Fruit fly (Drosophila melanogaster) whole organism, embryonic: ENCODE measurements around the gene ppk.

ENCODE experiments used
- Antp ChIP-seq: fragments of 200-800 bp; sonication (Bioruptor generic); optimal IDR thresholded peaks from 3 replicates; lab custom pipeline; 2016; ENCODE audit warnings: missing biosample characterization, missing genetic modification characterization
- CG10321 ChIP-seq: fragments of 200-800 bp; sonication (Bioruptor generic); IDR thresholded peaks from 2 replicates; pipeline ENCODE4 v1.3.6; 2022; ENCODE audit warnings: missing biosample characterization, missing genetic modification characterization
- CG11456 ChIP-seq: fragments of 200-800 bp; sonication (Bioruptor generic); IDR thresholded peaks from 3 replicates; pipeline ENCODE4 v1.3.6; 2022; ENCODE audit warnings: missing biosample characterization, missing genetic modification characterization
- CG12391 ChIP-seq: fragments of 200-800 bp; sonication (Bioruptor generic); optimal IDR thresholded peaks from 3 replicates; lab custom pipeline; 2018; ENCODE audit warnings: missing biosample characterization, mild to moderate bottlenecking, missing genetic modification characterization, moderate library complexity
- CG15269 ChIP-seq: fragments of 200-800 bp; sonication (Bioruptor generic); optimal IDR thresholded peaks from 2 replicates; lab custom pipeline; 2018; ENCODE audit warnings: missing biosample characterization, mild to moderate bottlenecking, missing genetic modification characterization, moderate library complexity
- CG15514 ChIP-seq: fragments of 200-800 bp; sonication (Bioruptor generic); optimal IDR thresholded peaks from 3 replicates; lab custom pipeline; 2017; ENCODE audit warnings: missing biosample characterization, missing genetic modification characterization, mild to moderate bottlenecking, moderate library complexity, missing genetic modification reagents
- CG17359 ChIP-seq: fragments of 200-800 bp; sonication (Bioruptor generic); optimal IDR thresholded peaks from 3 replicates; lab custom pipeline; 2018; ENCODE audit warnings: missing biosample characterization, mild to moderate bottlenecking, missing genetic modification characterization, moderate library complexity
- CG2120 ChIP-seq: fragments of 200-800 bp; sonication (Bioruptor generic); optimal IDR thresholded peaks from 3 replicates; lab custom pipeline; 2016; ENCODE audit warnings: missing biosample characterization, missing genetic modification characterization
- CG2199 ChIP-seq: fragments of 200-800 bp; sonication (Bioruptor generic); IDR thresholded peaks from 3 replicates; pipeline ENCODE4 v1.3.6; 2022; ENCODE audit warnings: missing biosample characterization, missing genetic modification characterization
- CG31365 ChIP-seq: fragments of 200-800 bp; sonication (Bioruptor generic); optimal IDR thresholded peaks from 2 replicates; lab custom pipeline; 2018; ENCODE audit warnings: missing biosample characterization, mild to moderate bottlenecking, missing genetic modification characterization
- CG32532 ChIP-seq: fragments of 200-800 bp; sonication (Bioruptor generic); IDR thresholded peaks from 2 replicates; pipeline ENCODE4 v1.3.6; 2022; ENCODE audit warnings: missing biosample characterization, missing genetic modification characterization
- CG34422 ChIP-seq: fragments of 200-800 bp; sonication (Bioruptor generic); IDR thresholded peaks from 3 replicates; pipeline ENCODE4 v1.3.6; 2022; ENCODE audit warnings: missing biosample characterization, missing genetic modification characterization
- CG42726 ChIP-seq: fragments of 200-800 bp; sonication (Bioruptor generic); IDR thresholded peaks from 2 replicates; pipeline ENCODE4 v1.3.6; 2022; ENCODE audit warnings: missing biosample characterization, missing genetic modification characterization; ENCODE audit not compliant: partially characterized antibody
- CG4424 ChIP-seq: fragments of 200-800 bp; sonication (Bioruptor generic); optimal IDR thresholded peaks from 3 replicates; lab custom pipeline; 2016; ENCODE audit warnings: missing biosample characterization, missing genetic modification characterization
- CG6854 ChIP-seq: fragments of 200-800 bp; sonication (Bioruptor generic); optimal IDR thresholded peaks from 3 replicates; lab custom pipeline; 2017; ENCODE audit warnings: missing biosample characterization, mild to moderate bottlenecking, missing genetic modification characterization
- CG7839 ChIP-seq: fragments of 200-800 bp; sonication (Bioruptor generic); optimal IDR thresholded peaks from 3 replicates; lab custom pipeline; 2018; ENCODE audit warnings: missing biosample characterization, mild to moderate bottlenecking, missing genetic modification characterization, moderate library complexity
- CG8089 ChIP-seq: fragments of 200-800 bp; sonication (Bioruptor generic); optimal IDR thresholded peaks from 3 replicates; lab custom pipeline; 2016; ENCODE audit warnings: missing biosample characterization, missing genetic modification characterization
- CG8924 ChIP-seq: fragments of 200-800 bp; optimal IDR thresholded peaks from 3 replicates; lab custom pipeline; 2019; ENCODE audit warnings: missing biosample characterization, mild to moderate bottlenecking, missing genetic modification characterization, moderate library complexity
- CrebB ChIP-seq: fragments of 200-800 bp; sonication (Bioruptor generic); optimal IDR thresholded peaks from 3 replicates; lab custom pipeline; 2018; ENCODE audit warnings: missing biosample characterization, mild to moderate bottlenecking, missing genetic modification characterization
- Dbx ChIP-seq: fragments of 200-800 bp; sonication (Bioruptor generic); IDR thresholded peaks from 3 replicates; pipeline ENCODE4 v1.3.6; 2022; ENCODE audit warnings: missing biosample characterization, missing genetic modification characterization
- Doc3 ChIP-seq: fragments of 200-800 bp; sonication (Bioruptor generic); IDR thresholded peaks from 3 replicates; pipeline ENCODE4 v1.3.6; 2022; ENCODE audit warnings: missing biosample characterization, missing genetic modification characterization; ENCODE audit not compliant: partially characterized antibody
- Fer1 ChIP-seq: fragments of 200-800 bp; sonication (Bioruptor generic); optimal IDR thresholded peaks from 2 replicates; lab custom pipeline; 2017; ENCODE audit warnings: missing biosample characterization, mild to moderate bottlenecking, missing genetic modification characterization
- Hmx ChIP-seq: fragments of 200-800 bp; sonication (Bioruptor generic); optimal IDR thresholded peaks from 2 replicates; lab custom pipeline; 2016; ENCODE audit warnings: missing biosample characterization, missing genetic modification characterization
- Nf-YA ChIP-seq: fragments of 200-800 bp; sonication (Bioruptor generic); IDR thresholded peaks from 2 replicates; pipeline ENCODE4 v1.3.6; 2022; ENCODE audit warnings: missing biosample characterization, missing genetic modification characterization
- Rfx ChIP-seq: fragments of 200-800 bp; sonication (Bioruptor generic); IDR thresholded peaks from 2 replicates; pipeline ENCODE4 v1.3.6; 2022; ENCODE audit warnings: missing biosample characterization, missing genetic modification characterization
- Scr ChIP-seq: fragments of 200-800 bp; sonication (Bioruptor generic); IDR thresholded peaks from 2 replicates; pipeline ENCODE4 v1.3.6; 2022; ENCODE audit warnings: missing biosample characterization, missing genetic modification characterization; ENCODE audit not compliant: partially characterized antibody
- Six4 ChIP-seq: fragments of 200-800 bp; sonication (Bioruptor generic); optimal IDR thresholded peaks from 2 replicates; lab custom pipeline; 2016; ENCODE audit warnings: missing biosample characterization, missing genetic modification characterization
- Trl ChIP-seq, 3 experiments: fragments of >200 bp in 2 of 3; fragments of 200-800 bp in 1 of 3; sonication (Bioruptor generic) in 1 of 3; optimal IDR thresholded peaks; 2 replicates in 1 of 3; 3 replicates in 2 of 3; lab custom pipeline; 2016 to 2017; ENCODE audit warnings: missing biosample characterization in 1 of 3, missing genetic modification characterization in 1 of 3
- abd-A ChIP-seq: fragments of 200-800 bp; sonication (Bioruptor generic); optimal IDR thresholded peaks from 3 replicates; lab custom pipeline; 2019; ENCODE audit warnings: missing biosample characterization, mild to moderate bottlenecking, missing genetic modification characterization, moderate library complexity
- ato ChIP-seq: fragments of 200-800 bp; sonication (Bioruptor generic); IDR thresholded peaks from 2 replicates; pipeline ENCODE4 v1.3.6; 2022; ENCODE audit warnings: missing biosample characterization, missing genetic modification characterization; ENCODE audit not compliant: partially characterized antibody
- bsh ChIP-seq, 2 experiments: fragments of 200-800 bp; sonication (Bioruptor generic); optimal IDR thresholded peaks; 2 replicates each; lab custom pipeline; 2017 to 2018; ENCODE audit warnings: mild to moderate bottlenecking in 2 of 2, missing biosample characterization in 2 of 2, missing genetic modification characterization in 2 of 2, moderate library complexity in 1 of 2
- cas ChIP-seq: fragments of 200-800 bp; sonication (Bioruptor generic); IDR thresholded peaks from 2 replicates; pipeline ENCODE4 v1.3.6; 2022; ENCODE audit warnings: missing biosample characterization, missing genetic modification characterization
- chm ChIP-seq: fragments of 200-800 bp; sonication (Bioruptor generic); IDR thresholded peaks from 2 replicates; pipeline ENCODE4 v1.3.6; 2022; ENCODE audit warnings: missing biosample characterization, missing genetic modification characterization
- gcm ChIP-seq: fragments of 200-800 bp; sonication (Bioruptor generic); optimal IDR thresholded peaks from 2 replicates; lab custom pipeline; 2019; ENCODE audit warnings: missing biosample characterization, mild to moderate bottlenecking, missing genetic modification characterization, moderate library complexity
- gsb ChIP-seq: fragments of 200-800 bp; sonication (Bioruptor generic); IDR thresholded peaks from 2 replicates; pipeline ENCODE4 v1.3.6; 2022; ENCODE audit warnings: missing biosample characterization, missing genetic modification characterization
- kni ChIP-seq: fragments of 200-800 bp; sonication (Bioruptor generic); optimal IDR thresholded peaks from 3 replicates; lab custom pipeline; 2017; ENCODE audit warnings: mild to moderate bottlenecking, missing biosample characterization, missing genetic modification reagents, missing genetic modification characterization
- lilli ChIP-seq: fragments of 200-800 bp; sonication (Bioruptor generic); optimal IDR thresholded peaks from 3 replicates; lab custom pipeline; 2016; ENCODE audit warnings: missing biosample characterization, missing genetic modification characterization
- nerfin-2 ChIP-seq: fragments of 200-800 bp; sonication (Bioruptor generic); IDR thresholded peaks from 2 replicates; pipeline ENCODE4 v1.3.6; 2022; ENCODE audit warnings: missing biosample characterization, missing genetic modification characterization; ENCODE audit not compliant: partially characterized antibody
- onecut ChIP-seq: fragments of 200-800 bp; sonication (Bioruptor generic); IDR thresholded peaks from 2 replicates; pipeline ENCODE4 v1.3.6; 2022; ENCODE audit warnings: missing biosample characterization, missing genetic modification characterization
- peb ChIP-seq: fragments of 200-800 bp; sonication (Bioruptor generic); IDR thresholded peaks from 2 replicates; pipeline ENCODE4 v1.3.6; 2022; ENCODE audit warnings: missing biosample characterization, missing genetic modification characterization
- scrt ChIP-seq: fragments of 200-800 bp; sonication (Bioruptor generic); optimal IDR thresholded peaks from 2 replicates; lab custom pipeline; 2018; ENCODE audit warnings: missing biosample characterization, mild to moderate bottlenecking, missing genetic modification characterization, moderate library complexity
- slbo ChIP-seq: fragments of 200-800 bp; sonication (Bioruptor generic); IDR thresholded peaks from 2 replicates; pipeline ENCODE4 v1.3.6; 2022; ENCODE audit warnings: missing biosample characterization, missing genetic modification characterization
- so ChIP-seq: fragments of 200-800 bp; sonication (Bioruptor generic); IDR thresholded peaks from 3 replicates; pipeline ENCODE4 v1.3.6; 2022; ENCODE audit warnings: missing biosample characterization, missing genetic modification characterization
- sob ChIP-seq: fragments of 200-800 bp; sonication (Bioruptor generic); IDR thresholded peaks from 2 replicates; pipeline ENCODE4 v1.3.6; 2022; ENCODE audit warnings: missing biosample characterization, missing genetic modification characterization
- sr ChIP-seq: fragments of 200-800 bp; sonication (Bioruptor generic); IDR thresholded peaks from 3 replicates; pipeline ENCODE4 v1.3.6; 2022; ENCODE audit warnings: missing biosample characterization, missing genetic modification characterization
- vnd ChIP-seq: fragments of 200-800 bp; sonication (Bioruptor generic); IDR thresholded peaks from 3 replicates; pipeline ENCODE4 v1.3.6; 2022; ENCODE audit warnings: missing biosample characterization, missing genetic modification characterization; ENCODE audit not compliant: partially characterized antibody
- vvl ChIP-seq: fragments of 200-800 bp; sonication (Bioruptor generic); IDR thresholded peaks from 2 replicates; pipeline ENCODE4 v1.3.6; 2022; ENCODE audit warnings: missing biosample characterization, missing genetic modification characterization
- z ChIP-seq: fragments of 200-800 bp; sonication (Bioruptor generic); IDR thresholded peaks from 3 replicates; pipeline ENCODE4 v1.3.6; 2022; ENCODE audit warnings: missing biosample characterization, missing genetic modification characterization

ppk gene

DNA sequence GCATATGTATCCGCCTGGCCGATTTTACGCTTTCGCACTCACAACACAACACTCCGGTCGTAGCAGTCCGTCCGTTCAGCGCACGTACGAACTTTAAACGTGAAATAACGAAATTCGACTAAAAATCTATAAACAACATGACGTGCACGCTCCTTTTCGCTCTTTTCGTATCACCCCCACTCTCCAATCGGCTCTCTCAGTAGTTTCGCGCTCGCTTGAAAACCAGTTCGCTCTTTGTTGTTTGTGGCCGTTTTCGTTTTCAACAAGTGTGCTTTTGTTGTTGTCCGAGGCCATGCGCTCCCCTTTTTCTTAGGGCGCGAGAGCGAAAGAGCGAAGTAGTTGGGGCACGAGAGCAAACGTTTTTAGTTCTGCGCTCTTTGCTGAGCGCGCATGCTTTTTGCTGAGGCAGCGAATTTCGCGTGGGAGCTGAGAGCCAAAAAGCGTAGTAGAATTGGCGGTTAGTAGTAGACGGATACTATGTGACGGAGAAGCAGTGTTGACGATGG is 28.5 kb upstream of the ppk start, which contains the start of gene elB (continued):
- TF ChIP-seq CG34422 (GFP tag; lab: Robert Waterston, UW) (peak; percentile 72; the same call in 1 of the 3 replicates), Rfx (GFP tag; lab: Robert Waterston, UW) (0 out of 2 replicates have a peak, but pooled peaks have one; percentile 16), nerfin-2 (GFP tag; lab: Robert Waterston, UW) (no peak), CG2120 (GFP tag; lab: Kevin White, UChicago) (peak; percentile 21), CG17359 (tag; lab: Kevin White, UChicago) (peak; percentile 9), bsh (GFP tag; optimal IDR thresholded peaks at IDR 0.05; lab: Kevin White, UChicago) (peak in 1 of 2 experiments; percentile 12), onecut (peak; percentile 80), Scr (GFP tag; lab: Robert Waterston, UW) (peak; percentile 52), scrt (peak; percentile 99), gsb (no peak), CG32532 (peak; percentile 80; the same call in 1 of the 2 replicates), z (peak; percentile 57; the same call in 2 of the 3 replicates), sr (peak; percentile 85), slbo (GFP tag; lab: Robert Waterston, UW) (0 out of 2 replicates have a peak, but pooled peaks have one; percentile 23), Nf-YA (GFP tag; lab: Robert Waterston, UW) (peak; percentile 28; the same call in 1 of the 2 replicates), Fer1 (GFP tag; lab: Kevin White, UChicago) (peak; percentile 45), lilli (GFP tag; lab: Kevin White, UChicago) (no peak), ato (0 out of 2 replicates have a peak, but pooled peaks have one; percentile 29), CG31365 (tag; lab: Kevin White, UChicago) (peak; percentile 22), CG42726 (GFP tag; lab: Robert Waterston, UW) (peak; percentile 57), Hmx (no peak), gcm (GFP tag; lab: Kevin White, UChicago) (peak; percentile 17), CG10321 (0 out of 2 replicates have a peak, but pooled peaks have one; percentile 6), peb (GFP tag; lab: Robert Waterston, UW) (0 out of 2 replicates have a peak, but pooled peaks have one; percentile 13), CG4424 (GFP tag; lab: Kevin White, UChicago) (peak; percentile 95), Trl (optimal IDR thresholded peaks at IDR 0.05; lab: Kevin White, UChicago) (peak; percentile 98 to 100), Trl (GFP tag; optimal IDR thresholded peaks at IDR 0.05; lab: Kevin White, UChicago) (peak; percentile 88), CG15514 (GFP tag; lab: Kevin White, UChicago) (peak; percentile 13), Antp (GFP tag; lab: Kevin White, UChicago) (no peak), CG2199 (GFP tag; lab: Robert Waterston, UW) (0 out of 3 replicates have a peak, but pooled peaks have one; percentile 49), Dbx (GFP tag; lab: Robert Waterston, UW) (peak; percentile 65; the same call in 2 of the 3 replicates), abd-A (tag; lab: Kevin White, UChicago) (peak; percentile 81), sob (GFP tag; lab: Robert Waterston, UW) (peak; percentile 64; the same call in 1 of the 2 replicates), CG12391 (tag; lab: Kevin White, UChicago) (no peak), CG6854 (GFP tag; lab: Kevin White, UChicago) (peak; percentile 66), so (GFP tag; lab: Robert Waterston, UW) (peak; percentile 43; the same call in 1 of the 3 replicates), CG11456 (no peak), Doc3 (peak; percentile 51; the same call in 2 of the 3 replicates), CrebB (tag; lab: Kevin White, UChicago) (peak; percentile 13), Six4 (GFP tag; lab: Kevin White, UChicago) (no peak), cas (no peak), chm (GFP tag; lab: Robert Waterston, UW) (peak; percentile 80), CG8924 (tag; lab: Kevin White, UChicago) (no peak), vnd (GFP tag; lab: Robert Waterston, UW) (0 out of 3 replicates have a peak, but pooled peaks have one; percentile 39), vvl (GFP tag; lab: Robert Waterston, UW) (peak; percentile 71; the same call in 1 of the 2 replicates), CG7839 (tag; lab: Kevin White, UChicago) (no peak), CG8089 (GFP tag; lab: Kevin White, UChicago) (no peak), kni (GFP tag; lab: Kevin White, UChicago) (peak; percentile 78), CG15269 (tag; lab: Kevin White, UChicago) (peak; percentile 33)
